Worm (Caenorhabditis elegans) whole organism, L4 larva: Measurements from ENCODE around the gene srw-82.
A peak's percentile ranks its signal among the peaks of the same experiment; 100 is the strongest.

Experiments
- F49E8.2 ChIP-seq: sonication (generic microtip); optimal IDR thresholded peaks from 2 replicates; lab custom pipeline; 2016; ENCODE audit warnings: missing compliant biosample characterization, mild to moderate bottlenecking, missing genetic modification characterization, borderline replicate concordance
- R02D3.7 ChIP-seq: fragments of 150-350 bp; sonication (generic microtip); optimal IDR thresholded peaks from 3 replicates; lab custom pipeline; 2014; ENCODE audit warnings: missing biosample characterization, missing genetic modification characterization
- T26A8.4 ChIP-seq: fragments of 200-800 bp; sonication (Bioruptor generic); IDR thresholded peaks from 2 replicates; pipeline ENCODE4 v1.3.6; 2022; ENCODE audit warnings: missing genetic modification characterization, missing compliant biosample characterization
- Y48G9A.11 ChIP-seq: fragments of 200-800 bp; sonication (Bioruptor generic); IDR thresholded peaks from 2 replicates; pipeline ENCODE4 v1.3.6; 2022; ENCODE audit warnings: missing genetic modification reagents, missing genetic modification characterization, missing compliant biosample characterization
- Y75B8A.6 ChIP-seq: fragments of 200-800 bp; sonication (Bioruptor generic); IDR thresholded peaks from 2 replicates; pipeline ENCODE4 v1.3.6; 2022; ENCODE audit warnings: missing genetic modification reagents, missing genetic modification characterization, missing compliant biosample characterization
- aha-1 ChIP-seq: fragments of 150-350 bp; peaks from one replicate; lab custom pipeline; 2014; ENCODE audit warnings: missing biosample characterization, missing genetic modification characterization
- arid-1 ChIP-seq: fragments of 200-800 bp; sonication (Bioruptor generic); conservative IDR thresholded peaks from 2 replicates; pipeline ENCODE4 v1.3.6; 2022; ENCODE audit warnings: missing genetic modification reagents, missing genetic modification characterization, missing compliant biosample characterization
- attf-4 ChIP-seq: sonication (generic microtip); optimal IDR thresholded peaks from 3 replicates; lab custom pipeline; 2017; ENCODE audit warnings: missing biosample characterization, missing genetic modification characterization
- ceh-20 ChIP-seq: fragments of 200-800 bp; sonication (Bioruptor generic); IDR thresholded peaks from 2 replicates; pipeline ENCODE4 v1.3.6; 2022; ENCODE audit warnings: missing genetic modification reagents, missing genetic modification characterization, missing compliant biosample characterization
- ceh-28 ChIP-seq: fragments of 150-350 bp; optimal IDR thresholded peaks from 2 replicates; lab custom pipeline; 2014; ENCODE audit warnings: missing biosample characterization, missing genetic modification reagents, missing genetic modification characterization
- ceh-44 ChIP-seq: fragments of 200-800 bp; sonication (Bioruptor generic); IDR thresholded peaks from 2 replicates; pipeline ENCODE4 v1.3.6; 2022; ENCODE audit warnings: missing genetic modification reagents, missing genetic modification characterization, missing compliant biosample characterization
- ceh-82 ChIP-seq: sonication (generic microtip); optimal IDR thresholded peaks from 2 replicates; lab custom pipeline; 2017; ENCODE audit warnings: missing biosample characterization, missing genetic modification characterization
- daf-12 ChIP-seq: fragments of 150-350 bp; optimal IDR thresholded peaks from 2 replicates; lab custom pipeline; 2014; ENCODE audit warnings: missing biosample characterization, missing genetic modification reagents, missing genetic modification characterization
- daf-16 ChIP-seq, 3 experiments: sonication (generic microtip); optimal IDR thresholded peaks; 2 replicates each; lab custom pipeline; 2016 to 2017; ENCODE audit warnings: missing genetic modification characterization in 3 of 3, missing genetic modification reagents in 3 of 3, mild to moderate bottlenecking in 2 of 3, missing compliant biosample characterization in 2 of 3, missing biosample characterization in 1 of 3, moderate library complexity in 1 of 3
- dmd-6 ChIP-seq: fragments of 200-800 bp; sonication (Bioruptor generic); IDR thresholded peaks from 2 replicates; pipeline ENCODE4 v1.3.6; 2022; ENCODE audit warnings: missing genetic modification reagents, missing genetic modification characterization, missing compliant biosample characterization
- dpl-1 ChIP-seq: fragments of 150-350 bp; optimal IDR thresholded peaks from 2 replicates; lab custom pipeline; 2014; ENCODE audit warnings: missing biosample characterization, missing genetic modification reagents, missing genetic modification characterization
- duxl-1 ChIP-seq: sonication (generic microtip); optimal IDR thresholded peaks from 2 replicates; lab custom pipeline; 2016; ENCODE audit warnings: mild to moderate bottlenecking, missing genetic modification characterization, moderate library complexity, missing compliant biosample characterization; ENCODE audit not compliant: poor library complexity
- dve-1 ChIP-seq: sonication (generic microtip); optimal IDR thresholded peaks from 2 replicates; lab custom pipeline; 2017; ENCODE audit warnings: antibody characterized with exemption, mild to moderate bottlenecking, missing genetic modification characterization, missing compliant biosample characterization; ENCODE audit not compliant: insufficient read depth
- egl-43 ChIP-seq: fragments of 200-800 bp; sonication (Bioruptor generic); IDR thresholded peaks from 2 replicates; pipeline ENCODE4 v1.3.6; 2022; ENCODE audit warnings: missing genetic modification reagents, missing genetic modification characterization, missing compliant biosample characterization
- hlh-11 ChIP-seq: fragments of 200-800 bp; sonication (Bioruptor generic); optimal IDR thresholded peaks from 2 replicates; lab custom pipeline; 2018; ENCODE audit warnings: mild to moderate bottlenecking, missing genetic modification characterization, missing compliant biosample characterization
- hlh-30 ChIP-seq: sonication (generic microtip); optimal IDR thresholded peaks from 2 replicates; lab custom pipeline; 2017; ENCODE audit warnings: antibody characterized with exemption, mild to moderate bottlenecking, missing genetic modification characterization, missing compliant biosample characterization; ENCODE audit not compliant: insufficient read depth
- lin-39 ChIP-seq: fragments of 150-350 bp; optimal IDR thresholded peaks from 2 replicates; lab custom pipeline; 2014; ENCODE audit warnings: missing biosample characterization, missing genetic modification reagents, missing genetic modification characterization
- lir-3 ChIP-seq: sonication (generic microtip); optimal IDR thresholded peaks from 2 replicates; lab custom pipeline; 2016; ENCODE audit warnings: mild to moderate bottlenecking, missing genetic modification characterization, missing compliant biosample characterization
- madf-9 ChIP-seq: fragments of 200-800 bp; sonication (Bioruptor generic); conservative IDR thresholded peaks from 2 replicates; pipeline ENCODE4 v1.3.6; 2022; ENCODE audit warnings: missing genetic modification reagents, missing genetic modification characterization, missing compliant biosample characterization
- mdt-29 ChIP-seq: fragments of 200-800 bp; sonication (Bioruptor generic); IDR thresholded peaks from 2 replicates; pipeline ENCODE4 v1.3.6; 2022; ENCODE audit warnings: missing genetic modification reagents, missing genetic modification characterization, missing compliant biosample characterization
- mes-2 ChIP-seq: sonication (generic microtip); optimal IDR thresholded peaks from 2 replicates; lab custom pipeline; 2016; ENCODE audit warnings: missing genotype, mild to moderate bottlenecking, missing genetic modification characterization, missing compliant biosample characterization; ENCODE audit not compliant: poor library complexity, severe bottlenecking
- nhr-41 ChIP-seq: fragments of 200-800 bp; sonication (Bioruptor generic); IDR thresholded peaks from 2 replicates; pipeline ENCODE4 v1.3.6; 2022; ENCODE audit warnings: missing genetic modification reagents, missing genetic modification characterization, missing compliant biosample characterization
- nhr-76 ChIP-seq: fragments of 150-350 bp; optimal IDR thresholded peaks from 2 replicates; lab custom pipeline; 2014; ENCODE audit warnings: missing biosample characterization, missing genetic modification characterization
- nhr-77 ChIP-seq: fragments of 150-350 bp; optimal IDR thresholded peaks from 2 replicates; lab custom pipeline; 2014; ENCODE audit warnings: missing biosample characterization, missing genetic modification characterization
- pha-4 ChIP-seq, 2 experiments: fragments of 150-350 bp in 1 of 2; fragments of 200-800 bp in 1 of 2; sonication (Bioruptor generic) in 1 of 2; IDR thresholded peaks in 1 of 2; optimal IDR thresholded peaks in 1 of 2; 2 replicates each; pipeline versions ENCODE4 v1.3.6 to Lab custom; 2014 to 2022; ENCODE audit warnings: missing genetic modification characterization in 2 of 2, missing genetic modification reagents in 2 of 2, missing biosample characterization in 1 of 2, missing compliant biosample characterization in 1 of 2
- pqm-1 ChIP-seq: sonication (generic microtip); optimal IDR thresholded peaks from 2 replicates; lab custom pipeline; 2017; ENCODE audit warnings: missing biosample characterization, missing genetic modification characterization
- set-16 ChIP-seq: fragments of 200-800 bp; sonication (Bioruptor generic); IDR thresholded peaks from 2 replicates; pipeline ENCODE4 v1.3.6; 2022; ENCODE audit warnings: missing genetic modification reagents, missing genetic modification characterization, missing compliant biosample characterization
- skn-1 ChIP-seq: fragments of 150-350 bp; optimal IDR thresholded peaks from 2 replicates; lab custom pipeline; 2014; ENCODE audit warnings: missing biosample characterization, missing genetic modification characterization
- tag-97 ChIP-seq: fragments of 200-800 bp; sonication (Bioruptor generic); IDR thresholded peaks from 2 replicates; pipeline ENCODE4 v1.3.6; 2022; ENCODE audit warnings: missing genetic modification characterization, missing compliant biosample characterization
- unc-39 ChIP-seq: sonication (generic microtip); optimal IDR thresholded peaks from 2 replicates; lab custom pipeline; 2017; ENCODE audit warnings: missing biosample characterization, missing genetic modification characterization
- zip-11 ChIP-seq: fragments of 200-800 bp; sonication (Bioruptor generic); IDR thresholded peaks from 2 replicates; pipeline ENCODE4 v1.3.6; 2022; ENCODE audit warnings: missing genetic modification characterization, missing compliant biosample characterization
- zip-2 ChIP-seq: fragments of 150-350 bp; optimal IDR thresholded peaks from 2 replicates; lab custom pipeline; 2014; ENCODE audit warnings: missing biosample characterization, missing genetic modification characterization

Gene srw-82

DNA sequence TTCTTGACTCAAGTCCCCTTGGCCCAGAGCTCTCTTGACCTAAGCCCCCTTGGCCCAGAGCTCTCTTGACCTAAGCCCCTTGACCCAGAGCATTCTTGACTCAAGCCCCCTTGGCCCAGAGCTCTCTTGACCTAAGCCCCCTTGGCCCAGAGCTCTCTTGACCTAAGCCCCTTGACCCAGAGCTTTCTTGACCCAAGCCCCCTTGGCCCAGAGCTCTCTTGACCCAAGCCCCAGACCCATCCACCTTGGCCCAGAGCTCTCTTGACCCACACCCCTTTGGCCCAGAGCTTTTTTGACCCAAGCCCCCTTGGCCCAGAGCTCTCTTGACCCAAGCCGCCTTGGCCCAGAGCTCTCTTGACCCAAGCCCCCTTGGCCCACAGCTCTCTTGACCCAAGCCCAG is 15.7 kb upstream of the srw-82 start:
- peak; percentile 93 for TF ChIP-seq set-16

DNA sequence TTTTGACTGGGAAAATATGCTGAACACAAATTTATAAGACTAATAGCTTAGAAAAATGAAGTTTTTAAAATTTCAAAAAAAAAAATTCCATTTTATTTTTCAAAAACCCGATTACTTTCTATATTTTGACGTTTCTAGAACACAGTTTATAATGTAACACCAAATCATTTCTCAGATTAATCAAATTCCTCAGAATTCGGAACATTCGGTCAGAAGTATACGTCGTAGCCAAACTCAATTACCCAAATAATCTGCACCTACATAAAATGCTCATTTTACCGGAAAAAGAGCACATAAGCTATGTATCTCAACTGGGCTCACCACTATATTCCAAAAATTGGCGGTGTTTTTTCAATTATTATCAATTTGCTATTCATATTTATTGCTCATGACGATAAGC is 10.8 kb upstream of the srw-82 start, which contains the start of gene srj-26:
Gene srj-26 (plus strand): TSS at position 301 of the 400 bp plus-strand sequence.
- TF ChIP-seq ceh-44 (GFP tag; lab: Robert Waterston, UW) (no peak), R02D3.7 (no peak), daf-12 (tag; lab: Kevin White, UChicago) (no peak), nhr-77 (tag; lab: Kevin White, UChicago) (no peak), Y75B8A.6 (GFP tag; lab: Robert Waterston, UW) (no peak), unc-39 (no peak), Y48G9A.11 (no peak), ceh-28 (tag; lab: Kevin White, UChicago) (no peak), lin-39 (no peak)

DNA sequence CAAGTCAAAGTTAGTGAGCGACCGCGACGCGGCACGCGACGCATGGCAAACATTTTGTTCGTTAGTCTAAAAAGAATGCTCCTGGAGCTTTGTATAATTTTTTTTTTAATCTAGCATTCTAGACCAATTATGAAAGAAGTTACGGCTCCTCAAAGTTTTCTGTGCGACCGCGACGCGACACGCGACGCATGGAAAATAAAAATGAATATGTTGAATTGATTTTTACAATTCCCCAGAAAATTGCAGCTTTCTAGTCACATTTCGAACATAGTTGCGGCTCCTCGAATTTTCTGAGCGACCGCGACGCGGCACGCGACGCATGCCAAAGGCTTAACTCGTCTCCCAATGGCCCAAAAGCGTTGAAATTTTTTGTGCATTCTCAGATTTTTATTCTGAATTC is 7.1 kb upstream of the srw-82 start, which contains the start of gene ZK262.4:
Gene ZK262.4 (minus strand): TSS at position 101 of the 400 bp plus-strand sequence.
- TF ChIP-seq tag-97 (GFP tag; lab: Robert Waterston, UW) = no peak
- no peak for TF ChIP-seq zip-11 (GFP tag; lab: Robert Waterston, UW)
- no peak for TF ChIP-seq skn-1 (tag; lab: Kevin White, UChicago)
- TF ChIP-seq lir-3 (tag; lab: Kevin White, UChicago) = no peak
- no peak for TF ChIP-seq nhr-41 (GFP tag; lab: Robert Waterston, UW)
- no peak for TF ChIP-seq egl-43 (GFP tag; lab: Robert Waterston, UW)
- TF ChIP-seq hlh-11 (tag; lab: Kevin White, UChicago) = no peak
- no peak for TF ChIP-seq madf-9 (GFP tag; lab: Robert Waterston, UW)
- TF ChIP-seq, all 104 proteins: peak for 0

DNA sequence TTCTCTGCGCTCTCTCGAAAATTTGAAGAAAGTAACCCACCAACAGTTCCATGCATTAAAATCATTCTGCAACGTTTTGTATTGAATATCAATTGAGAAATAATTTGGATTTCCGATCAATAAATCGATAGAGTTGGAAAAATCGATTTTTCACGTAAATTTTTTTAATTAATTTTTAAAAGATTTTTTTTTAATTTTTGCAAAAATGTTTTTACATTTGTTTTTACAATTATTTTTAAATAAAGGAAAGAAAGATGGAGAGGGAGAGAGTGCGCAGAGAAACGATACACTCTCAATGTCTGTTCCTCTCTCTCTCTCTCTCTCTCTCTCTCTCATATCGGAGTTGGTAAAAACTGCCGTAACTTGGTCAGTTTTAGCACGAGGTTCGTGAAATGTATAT is 6.0 kb upstream of the srw-82 start, which contains the start of gene ZK262.19:
Gene ZK262.19 (minus strand): TSS at position 101 of the 400 bp plus-strand sequence.
- TF ChIP-seq ceh-28 (tag; lab: Kevin White, UChicago) (peak; percentile 10), nhr-76 (tag; lab: Kevin White, UChicago) (no peak)

DNA sequence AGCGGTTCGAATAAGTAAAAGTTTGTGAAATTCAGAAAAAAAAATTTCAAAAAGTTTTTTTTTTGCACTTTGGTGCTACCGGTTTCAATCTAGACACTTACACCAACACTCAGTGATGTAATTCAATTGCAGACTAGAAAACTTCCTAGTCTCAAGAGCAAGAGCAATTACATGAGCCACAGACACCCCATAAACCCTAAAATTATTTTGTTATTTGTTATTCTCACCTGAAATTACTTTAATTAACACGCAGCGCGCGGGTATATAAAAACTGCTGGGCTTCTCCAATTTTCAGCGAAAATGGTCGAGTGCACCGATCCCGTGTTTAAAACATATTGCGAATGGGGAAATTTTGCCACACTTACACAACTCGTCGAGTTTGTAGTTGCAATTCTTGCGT is 5.3 kb upstream of the srw-82 start, which contains the start of gene srw-83:
Gene srw-83 (plus strand): TSS at position 301 of the 400 bp plus-strand sequence.
- TF ChIP-seq ceh-20 (GFP tag; lab: Robert Waterston, UW) (no peak), mdt-29 (GFP tag; lab: Robert Waterston, UW) (no peak), duxl-1 (no peak), daf-16 (GFP tag; optimal IDR thresholded peaks at IDR 0.05; lab: Kevin White, UChicago) (no peak), daf-16 (tag; optimal IDR thresholded peaks at IDR 0.05; lab: Kevin White, UChicago) (no peak), dve-1 (tag; lab: Kevin White, UChicago) (no peak), arid-1 (GFP tag; lab: Robert Waterston, UW) (no peak), nhr-41 (GFP tag; lab: Robert Waterston, UW) (no peak), set-16 (no peak), T26A8.4 (GFP tag; lab: Robert Waterston, UW) (no peak), F49E8.2 (tag; lab: Kevin White, UChicago) (no peak)
- TF ChIP-seq, all 104 proteins: peak for 0

DNA sequence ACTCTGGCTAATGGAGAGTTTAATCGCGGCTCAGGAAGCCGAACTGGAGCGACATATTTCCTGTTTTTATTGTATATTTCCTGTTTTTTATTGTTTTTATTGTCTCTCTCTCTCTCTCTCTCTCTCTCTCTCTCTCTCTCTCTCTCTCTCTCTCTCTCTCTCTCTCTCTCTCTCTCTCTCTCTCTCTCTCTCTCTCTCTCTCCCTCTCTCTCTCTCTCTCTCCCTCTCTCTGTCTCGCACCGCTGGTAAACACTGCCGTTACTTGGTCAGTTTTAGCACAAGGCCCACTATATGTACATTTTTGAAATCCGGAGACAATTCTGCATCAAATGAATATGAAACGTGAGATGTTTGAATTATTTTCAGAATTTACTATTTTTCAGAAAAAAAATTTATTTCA is 724 bp upstream of the srw-82 start:
- TF ChIP-seq ceh-82 (tag; lab: Kevin White, UChicago) = no peak
- TF ChIP-seq set-16 = peak; percentile 88

DNA sequence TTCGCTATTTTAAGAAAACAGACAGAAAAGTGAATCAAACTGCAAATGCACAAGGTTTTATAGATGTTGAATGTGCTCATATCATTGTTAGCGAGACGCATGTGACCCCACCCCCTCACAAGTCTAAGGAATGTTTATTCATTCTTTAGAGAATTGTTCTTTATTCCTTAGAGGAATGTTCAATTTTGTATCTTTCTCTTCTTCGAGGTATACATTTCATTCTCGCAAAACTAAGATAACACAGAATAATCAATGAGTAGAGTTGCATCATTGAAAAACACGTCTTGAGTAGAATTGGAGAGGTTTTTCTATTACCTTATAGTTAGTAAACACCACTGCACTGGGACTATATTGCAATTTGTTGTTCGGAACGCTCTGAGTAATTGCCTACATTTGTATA is 3.4 kb downstream of the srw-82 start, which contains the start of gene ZK262.20:
Gene ZK262.20 (minus strand): TSS at position 101 of the 400 bp plus-strand sequence.
- TF ChIP-seq ceh-28 (tag; lab: Kevin White, UChicago) (no peak), mes-2 (tag; lab: Kevin White, UChicago) (no peak), dmd-6 (GFP tag; lab: Robert Waterston, UW) (no peak), tag-97 (GFP tag; lab: Robert Waterston, UW) (no peak), pha-4 (GFP tag; IDR thresholded peaks at IDR 0.05; lab: Robert Waterston, UW) (no peak), pha-4 (tag; optimal IDR thresholded peaks at IDR 0.05; lab: Kevin White, UChicago) (no peak), lir-3 (tag; lab: Kevin White, UChicago) (no peak), zip-2 (tag; lab: Kevin White, UChicago) (no peak), ceh-44 (GFP tag; lab: Robert Waterston, UW) (no peak), arid-1 (GFP tag; lab: Robert Waterston, UW) (no peak), aha-1 (tag; lab: Kevin White, UChicago) (no peak), hlh-30 (tag; lab: Kevin White, UChicago) (no peak), attf-4 (tag; lab: Kevin White, UChicago) (no peak), daf-12 (tag; lab: Kevin White, UChicago) (no peak), dpl-1 (no peak), skn-1 (tag; lab: Kevin White, UChicago) (no peak), daf-16 (GFP tag; optimal IDR thresholded peaks at IDR 0.05; lab: Kevin White, UChicago) (no peak), daf-16 (tag; optimal IDR thresholded peaks at IDR 0.05; lab: Kevin White, UChicago) (no peak), pqm-1 (tag; lab: Kevin White, UChicago) (no peak)
